Worm (Caenorhabditis elegans) whole organism, midembryonic: ENCODE results near the gene hmg-11.

ENCODE experiments used
- cog-1 ChIP-seq: sonication (generic microtip); optimal IDR thresholded peaks from 2 replicates; lab custom pipeline; 2016; ENCODE audit warnings: missing genetic modification characterization, missing compliant biosample characterization
- flt-1 ChIP-seq: fragments of 200-800 bp; sonication (Bioruptor generic); IDR thresholded peaks from 2 replicates; pipeline ENCODE4 v1.3.6; 2022; ENCODE audit warnings: missing genetic modification characterization, missing compliant biosample characterization
- med-1 ChIP-seq: sonication (generic microtip); optimal IDR thresholded peaks from 2 replicates; lab custom pipeline; 2017; ENCODE audit warnings: missing genetic modification characterization, mild to moderate bottlenecking, missing compliant biosample characterization, antibody characterized with exemption, missing genetic modification reagents; ENCODE audit not compliant: insufficient read depth

- TF ChIP-seq cog-1 (tag; lab: Kevin White, UChicago) (no peak), med-1 (no peak), flt-1 (no peak)
Observed at ce11 chrII:4674188-4674587, 1.3 kb downstream of the hmg-11 start.
